Worm (Caenorhabditis elegans) whole organism, L4 larva: ENCODE results near the gene sex-1.

Experiments used
- D1046.2 ChIP-seq: fragments of 200-800 bp; sonication (Bioruptor generic); IDR thresholded peaks from 2 replicates; pipeline ENCODE4 v1.3.6; 2022; ENCODE audit warnings: missing genetic modification characterization, missing compliant biosample characterization
- F10B5.3 ChIP-seq: sonication (generic microtip); optimal IDR thresholded peaks from 2 replicates; lab custom pipeline; 2016; ENCODE audit warnings: mild to moderate bottlenecking, missing genetic modification characterization, missing compliant biosample characterization
- R02D3.7 ChIP-seq: fragments of 150-350 bp; sonication (generic microtip); optimal IDR thresholded peaks from 3 replicates; lab custom pipeline; 2014; ENCODE audit warnings: missing biosample characterization, missing genetic modification characterization
- T20F7.1 ChIP-seq: fragments of 200-800 bp; sonication (Bioruptor generic); optimal IDR thresholded peaks from 2 replicates; lab custom pipeline; 2018; ENCODE audit warnings: mild to moderate bottlenecking, missing genetic modification characterization, missing compliant biosample characterization
- T26A8.4 ChIP-seq: fragments of 200-800 bp; sonication (Bioruptor generic); IDR thresholded peaks from 2 replicates; pipeline ENCODE4 v1.3.6; 2022; ENCODE audit warnings: missing genetic modification characterization, missing compliant biosample characterization
- Y75B8A.6 ChIP-seq: fragments of 200-800 bp; sonication (Bioruptor generic); IDR thresholded peaks from 2 replicates; pipeline ENCODE4 v1.3.6; 2022; ENCODE audit warnings: missing genetic modification reagents, missing genetic modification characterization, missing compliant biosample characterization
- aha-1 ChIP-seq: fragments of 150-350 bp; peaks from one replicate; lab custom pipeline; 2014; ENCODE audit warnings: missing biosample characterization, missing genetic modification characterization
- ama-1 ChIP-seq: fragments of 150-350 bp; optimal IDR thresholded peaks from 2 replicates; lab custom pipeline; 2014; ENCODE audit warnings: inconsistent platforms, mixed read lengths
- arid-1 ChIP-seq: fragments of 200-800 bp; sonication (Bioruptor generic); conservative IDR thresholded peaks from 2 replicates; pipeline ENCODE4 v1.3.6; 2022; ENCODE audit warnings: missing genetic modification reagents, missing genetic modification characterization, missing compliant biosample characterization
- attf-4 ChIP-seq: sonication (generic microtip); optimal IDR thresholded peaks from 3 replicates; lab custom pipeline; 2017; ENCODE audit warnings: missing biosample characterization, missing genetic modification characterization
- ceh-20 ChIP-seq: fragments of 200-800 bp; sonication (Bioruptor generic); IDR thresholded peaks from 2 replicates; pipeline ENCODE4 v1.3.6; 2022; ENCODE audit warnings: missing genetic modification reagents, missing genetic modification characterization, missing compliant biosample characterization
- ceh-62 ChIP-seq: sonication (generic microtip); optimal IDR thresholded peaks from 2 replicates; lab custom pipeline; 2017; ENCODE audit warnings: missing biosample characterization, missing genetic modification characterization
- ceh-82 ChIP-seq: sonication (generic microtip); optimal IDR thresholded peaks from 2 replicates; lab custom pipeline; 2017; ENCODE audit warnings: missing biosample characterization, missing genetic modification characterization
- daf-8 ChIP-seq: fragments of 200-800 bp; sonication (Bioruptor generic); IDR thresholded peaks from 2 replicates; pipeline ENCODE4 v1.3.6; 2022; ENCODE audit warnings: missing genetic modification characterization, missing compliant biosample characterization
- dmd-6 ChIP-seq: fragments of 200-800 bp; sonication (Bioruptor generic); IDR thresholded peaks from 2 replicates; pipeline ENCODE4 v1.3.6; 2022; ENCODE audit warnings: missing genetic modification reagents, missing genetic modification characterization, missing compliant biosample characterization
- dmd-8 ChIP-seq: fragments of 200-800 bp; sonication (Bioruptor generic); IDR thresholded peaks from 2 replicates; pipeline ENCODE4 v1.3.6; 2022; ENCODE audit warnings: missing genetic modification characterization, missing compliant biosample characterization
- dve-1 ChIP-seq: sonication (generic microtip); optimal IDR thresholded peaks from 2 replicates; lab custom pipeline; 2017; ENCODE audit warnings: antibody characterized with exemption, mild to moderate bottlenecking, missing genetic modification characterization, missing compliant biosample characterization; ENCODE audit not compliant: insufficient read depth
- egl-27 ChIP-seq: sonication (generic microtip); optimal IDR thresholded peaks from 3 replicates; lab custom pipeline; 2017; ENCODE audit warnings: missing biosample characterization, missing genetic modification reagents, missing genetic modification characterization
- egl-43 ChIP-seq: fragments of 200-800 bp; sonication (Bioruptor generic); IDR thresholded peaks from 2 replicates; pipeline ENCODE4 v1.3.6; 2022; ENCODE audit warnings: missing genetic modification reagents, missing genetic modification characterization, missing compliant biosample characterization
- fos-1 ChIP-seq: fragments of 150-350 bp; optimal IDR thresholded peaks from 2 replicates; lab custom pipeline; 2014; ENCODE audit warnings: missing biosample characterization, missing genetic modification characterization
- hlh-11 ChIP-seq: fragments of 200-800 bp; sonication (Bioruptor generic); optimal IDR thresholded peaks from 2 replicates; lab custom pipeline; 2018; ENCODE audit warnings: mild to moderate bottlenecking, missing genetic modification characterization, missing compliant biosample characterization
- hlh-30 ChIP-seq: sonication (generic microtip); optimal IDR thresholded peaks from 2 replicates; lab custom pipeline; 2017; ENCODE audit warnings: antibody characterized with exemption, mild to moderate bottlenecking, missing genetic modification characterization, missing compliant biosample characterization; ENCODE audit not compliant: insufficient read depth
- lim-7 ChIP-seq: fragments of 200-800 bp; sonication (Bioruptor generic); IDR thresholded peaks from 2 replicates; pipeline ENCODE4 v1.3.6; 2022; ENCODE audit warnings: missing genetic modification characterization, missing compliant biosample characterization
- lin-1 ChIP-seq: fragments of 200-800 bp; sonication (Bioruptor generic); IDR thresholded peaks from 2 replicates; pipeline ENCODE4 v1.3.6; 2022; ENCODE audit warnings: missing genetic modification reagents, missing genetic modification characterization, missing compliant biosample characterization
- lin-13 ChIP-seq: fragments of 150-350 bp; optimal IDR thresholded peaks from 2 replicates; lab custom pipeline; 2014; ENCODE audit warnings: missing biosample characterization, missing genetic modification reagents, missing genetic modification characterization
- lin-15B ChIP-seq: fragments of 150-350 bp; sonication (generic microtip); optimal IDR thresholded peaks from 3 replicates; lab custom pipeline; 2014; ENCODE audit warnings: missing biosample characterization, missing genetic modification characterization
- lin-38 ChIP-seq: fragments of 200-800 bp; sonication (Bioruptor generic); IDR thresholded peaks from 2 replicates; pipeline ENCODE4 v1.3.6; 2022; ENCODE audit warnings: missing genetic modification reagents, missing genetic modification characterization, missing compliant biosample characterization
- lin-39 ChIP-seq: fragments of 150-350 bp; optimal IDR thresholded peaks from 2 replicates; lab custom pipeline; 2014; ENCODE audit warnings: missing biosample characterization, missing genetic modification reagents, missing genetic modification characterization
- lsy-2 ChIP-seq, 2 experiments: fragments of 150-350 bp in 1 of 2; sonication (generic microtip) in 1 of 2; optimal IDR thresholded peaks; 2 replicates each; lab custom pipeline; 2014 to 2017; ENCODE audit warnings: missing biosample characterization in 2 of 2, missing genetic modification characterization in 2 of 2
- madf-9 ChIP-seq: fragments of 200-800 bp; sonication (Bioruptor generic); conservative IDR thresholded peaks from 2 replicates; pipeline ENCODE4 v1.3.6; 2022; ENCODE audit warnings: missing genetic modification reagents, missing genetic modification characterization, missing compliant biosample characterization
- mdl-1 ChIP-seq, 2 experiments: fragments of 150-350 bp in 1 of 2; sonication (generic microtip) in 1 of 2; optimal IDR thresholded peaks; 2 replicates each; lab custom pipeline; 2014 to 2017; ENCODE audit warnings: missing biosample characterization in 2 of 2, missing genetic modification characterization in 2 of 2
- mep-1 ChIP-seq: fragments of 150-350 bp; sonication (generic microtip); optimal IDR thresholded peaks from 3 replicates; lab custom pipeline; 2014; ENCODE audit warnings: missing biosample characterization, missing genetic modification characterization
- mxl-2 ChIP-seq: fragments of 200-800 bp; sonication (Bioruptor generic); conservative IDR thresholded peaks from 2 replicates; pipeline ENCODE4 v1.3.6; 2022; ENCODE audit warnings: missing genetic modification reagents, missing genetic modification characterization, missing compliant biosample characterization
- mxl-3 ChIP-seq: fragments of 200-800 bp; sonication (Bioruptor generic); optimal IDR thresholded peaks from 2 replicates; lab custom pipeline; 2018; ENCODE audit warnings: mild to moderate bottlenecking, missing genetic modification characterization, missing compliant biosample characterization
- nhr-102 ChIP-seq: sonication (generic microtip); optimal IDR thresholded peaks from 2 replicates; lab custom pipeline; 2016; ENCODE audit warnings: mild to moderate bottlenecking, missing genetic modification characterization, moderate library complexity, missing compliant biosample characterization
- nhr-28 ChIP-seq: fragments of 150-350 bp; optimal IDR thresholded peaks from 2 replicates; lab custom pipeline; 2014; ENCODE audit warnings: missing biosample characterization, missing genetic modification characterization
- nhr-48 ChIP-seq: sonication (generic microtip); optimal IDR thresholded peaks from 2 replicates; lab custom pipeline; 2016; ENCODE audit warnings: mild to moderate bottlenecking, missing genetic modification characterization, missing compliant biosample characterization
- nhr-6 ChIP-seq: fragments of 150-350 bp; optimal IDR thresholded peaks from 2 replicates; lab custom pipeline; 2014; ENCODE audit warnings: missing biosample characterization, missing genetic modification characterization
- nhr-76 ChIP-seq: fragments of 150-350 bp; optimal IDR thresholded peaks from 2 replicates; lab custom pipeline; 2014; ENCODE audit warnings: missing biosample characterization, missing genetic modification characterization
- php-3 ChIP-seq: fragments of 200-800 bp; sonication (Bioruptor generic); IDR thresholded peaks from 2 replicates; pipeline ENCODE4 v1.3.6; 2022; ENCODE audit warnings: missing genetic modification reagents, missing genetic modification characterization, missing compliant biosample characterization
- rbr-2 ChIP-seq: sonication (generic microtip); optimal IDR thresholded peaks from 2 replicates; lab custom pipeline; 2016; ENCODE audit warnings: missing genotype, missing genetic modification characterization, missing compliant biosample characterization
- saeg-2 ChIP-seq: fragments of 200-800 bp; sonication (Bioruptor generic); IDR thresholded peaks from 2 replicates; pipeline ENCODE4 v1.3.6; 2022; ENCODE audit warnings: missing genetic modification reagents, missing genetic modification characterization, missing compliant biosample characterization
- sdz-12 ChIP-seq: fragments of 200-800 bp; sonication (Bioruptor generic); optimal IDR thresholded peaks from 2 replicates; lab custom pipeline; 2018; ENCODE audit warnings: mild to moderate bottlenecking, missing genetic modification characterization, missing compliant biosample characterization
- skn-1 ChIP-seq: fragments of 150-350 bp; optimal IDR thresholded peaks from 2 replicates; lab custom pipeline; 2014; ENCODE audit warnings: missing biosample characterization, missing genetic modification characterization
- spr-1 ChIP-seq: sonication (generic microtip); optimal IDR thresholded peaks from 2 replicates; lab custom pipeline; 2016; ENCODE audit warnings: mild to moderate bottlenecking, missing genetic modification characterization, missing compliant biosample characterization
- spr-3 ChIP-seq: fragments of 200-800 bp; sonication (Bioruptor generic); optimal IDR thresholded peaks from 2 replicates; lab custom pipeline; 2018; ENCODE audit warnings: mild to moderate bottlenecking, missing genetic modification characterization, missing compliant biosample characterization
- tra-1 ChIP-seq: fragments of 200-800 bp; sonication (Bioruptor generic); IDR thresholded peaks from 2 replicates; pipeline ENCODE4 v1.3.6; 2022; ENCODE audit warnings: missing genetic modification reagents, missing genetic modification characterization, missing compliant biosample characterization
- unc-39 ChIP-seq: sonication (generic microtip); optimal IDR thresholded peaks from 2 replicates; lab custom pipeline; 2017; ENCODE audit warnings: missing biosample characterization, missing genetic modification characterization
- unc-62 ChIP-seq, 3 experiments: fragments of 150-350 bp in 1 of 3; sonication (generic microtip); optimal IDR thresholded peaks in 2 of 3; peaks in 1 of 3; 1 replicate in 1 of 3; 2 replicates in 2 of 3; lab custom pipeline; 2014 to 2017; ENCODE audit warnings: missing biosample characterization in 3 of 3, missing genetic modification characterization in 3 of 3, missing genetic modification reagents in 3 of 3, missing genotype in 1 of 3
- ztf-7 ChIP-seq: fragments of 150-350 bp; optimal IDR thresholded peaks from 2 replicates; lab custom pipeline; 2014; ENCODE audit warnings: missing biosample characterization, missing genetic modification characterization

Gene sex-1

DNA sequence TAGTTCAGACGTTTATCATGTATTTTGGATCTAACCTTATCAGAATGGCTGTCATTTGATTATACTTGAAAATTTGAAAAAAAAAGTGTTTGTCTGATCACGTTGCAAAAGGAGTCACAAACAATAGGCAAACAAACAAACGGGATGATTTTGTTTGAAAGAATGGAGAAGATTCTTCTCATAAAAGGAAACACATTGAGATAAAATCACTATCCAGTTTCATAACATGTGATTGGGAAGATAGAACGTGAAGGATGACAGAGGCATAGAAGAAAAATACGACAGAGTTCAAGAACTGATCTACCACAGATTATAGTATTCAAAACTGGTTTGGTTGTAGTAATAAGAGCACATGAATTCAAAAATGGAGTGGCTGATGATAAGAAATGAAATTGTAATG is 13.6 kb upstream of the sex-1 start, which contains the start of gene F44A6.5 (continued):
- no peak for TF ChIP-seq nhr-6
- no peak for TF ChIP-seq saeg-2 (GFP tag; lab: Robert Waterston, UW)
- no peak for TF ChIP-seq madf-9
- no peak for TF ChIP-seq lin-39 (tag; lab: Kevin White, UChicago)
- TF ChIP-seq lin-13 (GFP tag; lab: Kevin White, UChicago): no peak
- TF ChIP-seq mep-1 (tag; lab: Kevin White, UChicago): peak; percentile 70
- peak in 1 of 2 experiments; percentile 15 for TF ChIP-seq unc-62 (GFP tag; optimal IDR thresholded peaks at IDR 0.05 in 1 of 2; lab: Kevin White, UChicago)
- TF ChIP-seq unc-62 (tag; optimal IDR thresholded peaks at IDR 0.05; lab: Kevin White, UChicago): no peak
- no peak for TF ChIP-seq lin-15B
- no peak for TF ChIP-seq D1046.2 (GFP tag; lab: Robert Waterston, UW)
- TF ChIP-seq ceh-82 (tag; lab: Kevin White, UChicago): no peak
- peak; percentile 8 for TF ChIP-seq aha-1 (tag; lab: Kevin White, UChicago)
- peak; percentile 20 for TF ChIP-seq mxl-3
- TF ChIP-seq F10B5.3: no peak
- peak; percentile 91 for TF ChIP-seq dve-1
- peak in 1 of 2 experiments; percentile 85 for TF ChIP-seq mdl-1 (tag; optimal IDR thresholded peaks at IDR 0.05; lab: Kevin White, UChicago)
- TF ChIP-seq fos-1 (tag; lab: Kevin White, UChicago): no peak
- no peak for TF ChIP-seq Y75B8A.6 (GFP tag; lab: Robert Waterston, UW)
- TF ChIP-seq T20F7.1: peak; percentile 41
- no peak for TF ChIP-seq ceh-62
- no peak for TF ChIP-seq egl-43
- no peak for TF ChIP-seq T26A8.4 (GFP tag; lab: Robert Waterston, UW)
- TF ChIP-seq dmd-6 (GFP tag; lab: Robert Waterston, UW): peak; percentile 56; the same call in 1 of the 2 replicates
- no peak for TF ChIP-seq rbr-2
- peak; percentile 79 for TF ChIP-seq nhr-48 (tag; lab: Kevin White, UChicago)

DNA sequence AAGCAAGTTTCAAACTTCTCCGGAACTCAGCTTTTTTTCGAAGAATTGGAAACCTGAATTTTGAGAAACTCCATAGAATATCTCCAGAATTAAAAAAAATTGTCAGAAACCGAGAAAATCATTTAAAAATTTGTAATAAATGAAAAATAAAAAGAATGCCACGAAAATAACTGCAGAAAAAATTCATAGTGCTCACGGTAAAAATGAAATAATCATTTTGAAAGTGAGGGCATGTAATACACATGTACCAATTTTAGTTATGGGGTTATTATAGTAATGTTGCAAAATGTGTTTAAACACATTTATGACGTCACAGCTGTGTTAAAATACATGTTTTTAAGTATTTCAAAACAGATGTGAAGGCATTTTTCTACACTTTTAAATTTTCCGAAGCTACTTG is 11.6 kb upstream of the sex-1 start:
- no peak for TF ChIP-seq hlh-11 (tag; lab: Kevin White, UChicago)
- TF ChIP-seq unc-62 (GFP tag; optimal IDR thresholded peaks at IDR 0.05 in 1 of 2; lab: Kevin White, UChicago): no peak
- TF ChIP-seq unc-62 (tag; optimal IDR thresholded peaks at IDR 0.05; lab: Kevin White, UChicago): no peak
- TF ChIP-seq ceh-62: no peak
- TF ChIP-seq arid-1 (GFP tag; lab: Robert Waterston, UW): 0 out of 2 replicates have a peak, but pooled peaks have one; percentile 20
- TF ChIP-seq unc-39 (tag; lab: Kevin White, UChicago): no peak
- peak; percentile 55 for TF ChIP-seq nhr-102 (tag; lab: Kevin White, UChicago)
- TF ChIP-seq nhr-6: no peak
- peak; percentile 10; the same call in 1 of the 2 replicates for TF ChIP-seq lin-38 (GFP tag; lab: Robert Waterston, UW)
- TF ChIP-seq dmd-8 (GFP tag; lab: Robert Waterston, UW): no peak
- TF ChIP-seq hlh-30: no peak
- TF ChIP-seq mxl-2 (GFP tag; lab: Robert Waterston, UW): no peak
- peak; percentile 48 for TF ChIP-seq php-3 (GFP tag; lab: Robert Waterston, UW)
- no peak for TF ChIP-seq spr-1 (tag; lab: Kevin White, UChicago)
- no peak for TF ChIP-seq lsy-2 (tag; optimal IDR thresholded peaks at IDR 0.05; lab: Kevin White, UChicago)
- TF ChIP-seq lin-1 (GFP tag; lab: Robert Waterston, UW): no peak
- TF ChIP-seq ceh-20 (GFP tag; lab: Robert Waterston, UW): peak; percentile 16; the same call in 1 of the 2 replicates
- no peak for TF ChIP-seq ama-1 (lab: Kevin White, UChicago)
- TF ChIP-seq nhr-28 (tag; lab: Kevin White, UChicago): no peak
- no peak for TF ChIP-seq sdz-12
- no peak for TF ChIP-seq dmd-6 (GFP tag; lab: Robert Waterston, UW)
- TF ChIP-seq lim-7 (GFP tag; lab: Robert Waterston, UW): no peak
- TF ChIP-seq nhr-76 (tag; lab: Kevin White, UChicago): no peak
- no peak for TF ChIP-seq skn-1 (tag; lab: Kevin White, UChicago)
- TF ChIP-seq spr-3 (GFP tag; lab: Kevin White, UChicago): no peak
- no peak for TF ChIP-seq nhr-48 (tag; lab: Kevin White, UChicago)
- TF ChIP-seq daf-8: no peak
- 0 out of 2 replicates have a peak, but pooled peaks have one; percentile 51 for TF ChIP-seq saeg-2 (GFP tag; lab: Robert Waterston, UW)
- TF ChIP-seq madf-9: no peak
- TF ChIP-seq ztf-7: no peak
- no peak for TF ChIP-seq R02D3.7
- TF ChIP-seq egl-27 (tag; lab: Kevin White, UChicago): no peak
- no peak for TF ChIP-seq attf-4
- no peak for TF ChIP-seq Y75B8A.6 (GFP tag; lab: Robert Waterston, UW)
- no peak for TF ChIP-seq ceh-82 (tag; lab: Kevin White, UChicago)
- no peak for TF ChIP-seq tra-1 (GFP tag; lab: Robert Waterston, UW)
